Worm (Caenorhabditis elegans) whole organism, L1 larva: ENCODE results near the gene C34F6.12.

Source experiments
- C16A3.4 ChIP-seq: fragments of 150-350 bp; optimal IDR thresholded peaks from 2 replicates; lab custom pipeline; 2014; ENCODE audit warnings: missing biosample characterization, missing genetic modification characterization
- Y116A8C.19 ChIP-seq: sonication (generic microtip); optimal IDR thresholded peaks from 2 replicates; lab custom pipeline; 2016; ENCODE audit warnings: missing compliant biosample characterization, missing genetic modification characterization, borderline replicate concordance
- blmp-1 ChIP-seq: fragments of 150-350 bp; optimal IDR thresholded peaks from 2 replicates; lab custom pipeline; 2014; ENCODE audit warnings: missing biosample characterization, missing genetic modification characterization
- ceh-63 ChIP-seq: fragments of 200-800 bp; sonication (Bioruptor generic); optimal IDR thresholded peaks from 2 replicates; lab custom pipeline; 2018; ENCODE audit warnings: mild to moderate bottlenecking, missing genetic modification characterization, missing compliant biosample characterization
- ceh-8 ChIP-seq: fragments of 200-800 bp; sonication (Bioruptor generic); optimal IDR thresholded peaks from 2 replicates; lab custom pipeline; 2018; ENCODE audit warnings: mild to moderate bottlenecking, missing genetic modification characterization, moderate library complexity, missing compliant biosample characterization
- ceh-88 ChIP-seq: fragments of 200-800 bp; sonication (Bioruptor generic); IDR thresholded peaks from 2 replicates; pipeline ENCODE4 v1.3.6; 2022; ENCODE audit warnings: missing genetic modification characterization, missing compliant biosample characterization
- dsc-1 ChIP-seq: sonication (generic microtip); optimal IDR thresholded peaks from 2 replicates; lab custom pipeline; 2016; ENCODE audit warnings: mild to moderate bottlenecking, missing genetic modification characterization, missing compliant biosample characterization
- egl-27 ChIP-seq, 2 experiments: fragments of 150-350 bp in 1 of 2; sonication (generic microtip); optimal IDR thresholded peaks; 3 replicates each; lab custom pipeline; 2017 to 2018; ENCODE audit warnings: missing biosample characterization in 2 of 2, missing genetic modification characterization in 2 of 2, missing genetic modification reagents in 2 of 2
- elt-2 ChIP-seq: sonication (generic microtip); optimal IDR thresholded peaks from 2 replicates; lab custom pipeline; 2016; ENCODE audit warnings: missing genetic modification characterization, mild to moderate bottlenecking, inconsistent platforms, missing compliant biosample characterization, missing genetic modification reagents
- elt-3 ChIP-seq, 6 experiments: fragments of 150-350 bp in 1 of 6; sonication (generic microtip); optimal IDR thresholded peaks; 2 replicates each; lab custom pipeline; 2017 to 2018; ENCODE audit warnings: missing biosample characterization in 6 of 6, missing genetic modification characterization in 6 of 6, inconsistent platforms in 1 of 6
- fkh-10 ChIP-seq: sonication (generic microtip); optimal IDR thresholded peaks from 2 replicates; lab custom pipeline; 2017; ENCODE audit warnings: missing biosample characterization, missing genetic modification reagents, missing genetic modification characterization
- fkh-8 ChIP-seq: sonication (generic microtip); optimal IDR thresholded peaks from 2 replicates; lab custom pipeline; 2016; ENCODE audit warnings: mild to moderate bottlenecking, missing genetic modification characterization, missing compliant biosample characterization
- fos-1 ChIP-seq: fragments of 150-350 bp; optimal IDR thresholded peaks from 2 replicates; lab custom pipeline; 2014; ENCODE audit warnings: missing biosample characterization, missing genetic modification characterization
- grh-1 ChIP-seq: fragments of 200-800 bp; sonication (Bioruptor generic); IDR thresholded peaks from 2 replicates; pipeline ENCODE4 v1.3.6; 2022; ENCODE audit warnings: missing genetic modification reagents, missing genetic modification characterization, missing compliant biosample characterization
- hpl-2 ChIP-seq: fragments of 150-350 bp; optimal IDR thresholded peaks from 2 replicates; lab custom pipeline; 2014; ENCODE audit warnings: missing biosample characterization, missing genetic modification reagents, missing genetic modification characterization
- irx-1 ChIP-seq: sonication (generic microtip); optimal IDR thresholded peaks from 2 replicates; lab custom pipeline; 2016; ENCODE audit warnings: missing genetic modification characterization, missing compliant biosample characterization
- isw-1 ChIP-seq: fragments of 200-800 bp; sonication (Bioruptor generic); IDR thresholded peaks from 2 replicates; pipeline ENCODE4 v1.3.6; 2022; ENCODE audit warnings: missing genetic modification characterization, missing compliant biosample characterization
- jun-1 ChIP-seq: fragments of 150-350 bp; optimal IDR thresholded peaks from 2 replicates; lab custom pipeline; 2014; ENCODE audit warnings: missing biosample characterization, missing genetic modification reagents, missing genetic modification characterization
- lin-13 ChIP-seq: fragments of 150-350 bp; optimal IDR thresholded peaks from 2 replicates; lab custom pipeline; 2014; ENCODE audit warnings: missing biosample characterization, missing genetic modification reagents, missing genetic modification characterization
- lin-14 ChIP-seq: fragments of 200-800 bp; sonication (Bioruptor generic); optimal IDR thresholded peaks from 2 replicates; lab custom pipeline; 2018; ENCODE audit warnings: mild to moderate bottlenecking, missing genetic modification characterization, moderate library complexity, missing compliant biosample characterization
- lin-15B ChIP-seq: fragments of 150-350 bp; sonication (generic microtip); optimal IDR thresholded peaks from 3 replicates; lab custom pipeline; 2014; ENCODE audit warnings: missing biosample characterization, missing genetic modification characterization
- lir-3 ChIP-seq: sonication (generic microtip); optimal IDR thresholded peaks from 2 replicates; lab custom pipeline; 2016; ENCODE audit warnings: mild to moderate bottlenecking, missing genetic modification characterization, moderate library complexity, missing compliant biosample characterization; ENCODE audit not compliant: poor library complexity
- lsy-2 ChIP-seq, 2 experiments: fragments of 150-350 bp; optimal IDR thresholded peaks; 2 replicates each; lab custom pipeline; 2014; ENCODE audit warnings: missing biosample characterization in 2 of 2, missing genetic modification characterization in 2 of 2
- mdl-1 ChIP-seq, 2 experiments: fragments of 150-350 bp; optimal IDR thresholded peaks; 2 replicates each; lab custom pipeline; 2014 to 2017; ENCODE audit warnings: missing biosample characterization in 2 of 2, missing genetic modification characterization in 2 of 2, inconsistent platforms in 1 of 2
- mef-2 ChIP-seq: fragments of 150-350 bp; optimal IDR thresholded peaks from 2 replicates; lab custom pipeline; 2014; ENCODE audit warnings: missing biosample characterization, missing genetic modification characterization
- nhr-11 ChIP-seq: fragments of 150-350 bp; optimal IDR thresholded peaks from 2 replicates; lab custom pipeline; 2014; ENCODE audit warnings: missing biosample characterization, missing genetic modification characterization
- nhr-12 ChIP-seq: sonication (generic microtip); optimal IDR thresholded peaks from 2 replicates; lab custom pipeline; 2017; ENCODE audit warnings: missing biosample characterization, missing genetic modification characterization
- nhr-19 ChIP-seq: fragments of 200-800 bp; sonication (Bioruptor generic); conservative IDR thresholded peaks from 2 replicates; pipeline ENCODE4 v1.3.6; 2022; ENCODE audit warnings: missing genetic modification characterization, missing compliant biosample characterization
- nhr-28 ChIP-seq: fragments of 150-350 bp; optimal IDR thresholded peaks from 2 replicates; lab custom pipeline; 2014; ENCODE audit warnings: missing biosample characterization, missing genetic modification characterization
- nhr-71 ChIP-seq: sonication (generic microtip); optimal IDR thresholded peaks from 2 replicates; lab custom pipeline; 2016; ENCODE audit warnings: mild to moderate bottlenecking, missing genetic modification characterization, moderate library complexity, missing compliant biosample characterization
- nhr-76 ChIP-seq: sonication (generic microtip); optimal IDR thresholded peaks from 2 replicates; lab custom pipeline; 2017; ENCODE audit warnings: missing biosample characterization, missing genetic modification characterization
- nhr-77 ChIP-seq: fragments of 150-350 bp; optimal IDR thresholded peaks from 2 replicates; lab custom pipeline; 2014; ENCODE audit warnings: missing biosample characterization, missing genetic modification characterization
- nhr-84 ChIP-seq: sonication (generic microtip); optimal IDR thresholded peaks from 2 replicates; lab custom pipeline; 2017; ENCODE audit warnings: missing biosample characterization, missing genetic modification characterization
- nhr-85 ChIP-seq: sonication (generic microtip); peaks from one replicate; lab custom pipeline; 2016; ENCODE audit warnings: missing genetic modification characterization, inconsistent platforms, missing compliant biosample characterization
- nhr-90 ChIP-seq: sonication (generic microtip); optimal IDR thresholded peaks from 2 replicates; lab custom pipeline; 2016; ENCODE audit warnings: mild to moderate bottlenecking, missing genetic modification characterization, missing compliant biosample characterization; ENCODE audit not compliant: poor library complexity
- pax-3 ChIP-seq: fragments of 200-800 bp; sonication (Bioruptor generic); optimal IDR thresholded peaks from 2 replicates; lab custom pipeline; 2018; ENCODE audit warnings: mild to moderate bottlenecking, missing genetic modification characterization, moderate library complexity, missing compliant biosample characterization
- pqm-1 ChIP-seq: sonication (generic microtip); optimal IDR thresholded peaks from 3 replicates; lab custom pipeline; 2017; ENCODE audit warnings: missing biosample characterization, missing genetic modification characterization
- rnt-1 ChIP-seq: sonication (generic microtip); optimal IDR thresholded peaks from 2 replicates; lab custom pipeline; 2016; ENCODE audit warnings: mild to moderate bottlenecking, missing genetic modification characterization, moderate library complexity, missing compliant biosample characterization
- skn-1 ChIP-seq: fragments of 150-350 bp; optimal IDR thresholded peaks from 2 replicates; lab custom pipeline; 2014; ENCODE audit warnings: missing biosample characterization, missing genetic modification characterization
- snpc-4 ChIP-seq: fragments of 150-350 bp; optimal IDR thresholded peaks from 2 replicates; lab custom pipeline; 2014; ENCODE audit warnings: missing biosample characterization, missing genetic modification characterization
- sox-4 ChIP-seq: sonication (generic microtip); optimal IDR thresholded peaks from 2 replicates; lab custom pipeline; 2016; ENCODE audit warnings: missing genetic modification characterization, missing compliant biosample characterization
- swsn-7 ChIP-seq: sonication (generic microtip); optimal IDR thresholded peaks from 2 replicates; lab custom pipeline; 2016; ENCODE audit warnings: missing genetic modification characterization, missing compliant biosample characterization
- tbx-2 ChIP-seq: sonication (generic microtip); optimal IDR thresholded peaks from 2 replicates; lab custom pipeline; 2016; ENCODE audit warnings: missing genetic modification characterization, missing compliant biosample characterization
- unc-130 ChIP-seq: fragments of 150-350 bp; optimal IDR thresholded peaks from 2 replicates; lab custom pipeline; 2017; ENCODE audit warnings: missing biosample characterization, missing genetic modification characterization, inconsistent platforms
- vab-15 ChIP-seq: sonication (generic microtip); optimal IDR thresholded peaks from 2 replicates; lab custom pipeline; 2017; ENCODE audit warnings: missing genotype, mild to moderate bottlenecking, missing genetic modification characterization, missing compliant biosample characterization
- xbp-1 ChIP-seq: sonication (generic microtip); optimal IDR thresholded peaks from 2 replicates; lab custom pipeline; 2016; ENCODE audit warnings: missing genetic modification characterization, missing compliant biosample characterization
- zag-1 ChIP-seq: fragments of 150-350 bp; optimal IDR thresholded peaks from 2 replicates; lab custom pipeline; 2014; ENCODE audit warnings: missing biosample characterization, missing genetic modification characterization
- zip-4 ChIP-seq: fragments of 200-800 bp; sonication (Bioruptor generic); optimal IDR thresholded peaks from 2 replicates; lab custom pipeline; 2018; ENCODE audit warnings: mild to moderate bottlenecking, missing genetic modification characterization, moderate library complexity, missing compliant biosample characterization
- ztf-11 ChIP-seq, 2 experiments: sonication (generic microtip); optimal IDR thresholded peaks; 2 replicates each; lab custom pipeline; 2016 to 2017; ENCODE audit warnings: missing genetic modification characterization in 2 of 2, missing biosample characterization in 1 of 2, missing compliant biosample characterization in 1 of 2

Gene C34F6.12

ce11 chrX:11257071-11257470, 30.6 kb upstream of the C34F6.12 start, which contains the start of gene C03A3.1 (continued):
- TF ChIP-seq rnt-1 (tag; lab: Kevin White, UChicago) (no peak), pax-3 (tag; lab: Kevin White, UChicago) (no peak), nhr-84 (tag; lab: Kevin White, UChicago) (no peak), nhr-11 (tag; lab: Kevin White, UChicago) (no peak), lin-14 (GFP tag; lab: Kevin White, UChicago) (peak; percentile 76), swsn-7 (tag; lab: Kevin White, UChicago) (peak; percentile 4), ztf-11 (tag; optimal IDR thresholded peaks at IDR 0.05; lab: Kevin White, UChicago) (no peak), lin-15B (tag; lab: Kevin White, UChicago) (no peak), hpl-2 (GFP tag; lab: Kevin White, UChicago) (no peak), lin-13 (no peak)

ce11 chrX:11252429-11252828, 25.9 kb upstream of the C34F6.12 start:
- TF ChIP-seq isw-1 (GFP tag; lab: Robert Waterston, UW): no peak
- TF ChIP-seq swsn-7 (tag; lab: Kevin White, UChicago): peak; percentile 61
- TF ChIP-seq skn-1: peak; percentile 52
- peak; percentile 70 for TF ChIP-seq unc-130 (tag; lab: Kevin White, UChicago)
- TF ChIP-seq zip-4: no peak
- TF ChIP-seq dsc-1 (tag; lab: Kevin White, UChicago): peak; percentile 54
- TF ChIP-seq nhr-71 (tag; lab: Kevin White, UChicago): peak; percentile 74
- TF ChIP-seq blmp-1: peak; percentile 23
- TF ChIP-seq nhr-85 (tag; lab: Kevin White, UChicago): peak; percentile 79
- TF ChIP-seq nhr-76: no peak
- peak; percentile 1 for TF ChIP-seq nhr-77
- peak in 1 of 2 experiments; percentile 60 for TF ChIP-seq mdl-1 (tag; optimal IDR thresholded peaks at IDR 0.05; lab: Kevin White, UChicago)
- TF ChIP-seq zag-1 (tag; lab: Kevin White, UChicago): no peak
- no peak for TF ChIP-seq nhr-28 (tag; lab: Kevin White, UChicago)
- peak; percentile 55 for TF ChIP-seq fkh-8 (tag; lab: Kevin White, UChicago)
- TF ChIP-seq snpc-4: peak; percentile 24
- TF ChIP-seq nhr-90: peak; percentile 72
- no peak for TF ChIP-seq nhr-11 (tag; lab: Kevin White, UChicago)
- TF ChIP-seq sox-4 (tag; lab: Kevin White, UChicago): peak; percentile 22
- TF ChIP-seq fos-1 (tag; lab: Kevin White, UChicago): peak; percentile 46
- peak; percentile 43; the same call in 1 of the 2 replicates for TF ChIP-seq ceh-88 (GFP tag; lab: Robert Waterston, UW)
- TF ChIP-seq pqm-1 (tag; lab: Kevin White, UChicago): no peak
- no peak for TF ChIP-seq mef-2 (tag; lab: Kevin White, UChicago)
- peak; percentile 12 for TF ChIP-seq irx-1 (tag; lab: Kevin White, UChicago)
- no peak for TF ChIP-seq fkh-10
- TF ChIP-seq vab-15 (tag; lab: Kevin White, UChicago): no peak
- peak; percentile 36 to 59 for TF ChIP-seq lsy-2 (tag; optimal IDR thresholded peaks at IDR 0.05; lab: Kevin White, UChicago)
- TF ChIP-seq elt-3 (tag; optimal IDR thresholded peaks at IDR 0.05; lab: Kevin White, UChicago): peak in 2 of 6 experiments; percentile 12 to 25
- TF ChIP-seq rnt-1 (tag; lab: Kevin White, UChicago): peak; percentile 41
- no peak for TF ChIP-seq nhr-12 (tag; lab: Kevin White, UChicago)
- no peak for TF ChIP-seq lin-15B (tag; lab: Kevin White, UChicago)
- TF ChIP-seq ztf-11 (tag; optimal IDR thresholded peaks at IDR 0.05; lab: Kevin White, UChicago): peak in 1 of 2 experiments; percentile 36
- TF ChIP-seq elt-2: peak; percentile 28
- no peak for TF ChIP-seq grh-1
- peak; percentile 36 for TF ChIP-seq tbx-2
- peak; percentile 79 for TF ChIP-seq C16A3.4 (tag; lab: Kevin White, UChicago)
- no peak for TF ChIP-seq Y116A8C.19 (tag; lab: Kevin White, UChicago)
- TF ChIP-seq ceh-63 (GFP tag; lab: Kevin White, UChicago): no peak
- no peak for TF ChIP-seq ceh-8 (GFP tag; lab: Kevin White, UChicago)
- peak; percentile 68 for TF ChIP-seq lin-14 (GFP tag; lab: Kevin White, UChicago)
- TF ChIP-seq egl-27 (tag; optimal IDR thresholded peaks at IDR 0.05; lab: Kevin White, UChicago): no peak
- TF ChIP-seq lir-3 (tag; lab: Kevin White, UChicago): peak; percentile 49
- TF ChIP-seq xbp-1 (tag; lab: Kevin White, UChicago): peak; percentile 55
- TF ChIP-seq lin-13: no peak
- TF ChIP-seq nhr-19 (GFP tag; lab: Robert Waterston, UW): peak; percentile 67
- TF ChIP-seq jun-1 (tag; lab: Kevin White, UChicago): peak; percentile 9
